Fruit fly (Drosophila melanogaster) whole organism, embryonic: Measurements from ENCODE around the gene CG3726.

Source experiments
- Bgb ChIP-seq: fragments of 200-800 bp; sonication (Bioruptor generic); IDR thresholded peaks from 2 replicates; pipeline ENCODE4 v1.3.6; 2022; ENCODE audit warnings: missing biosample characterization, missing genetic modification characterization; ENCODE audit not compliant: partially characterized antibody
- CG12769 ChIP-seq: fragments of 200-800 bp; sonication (Bioruptor generic); optimal IDR thresholded peaks from 2 replicates; lab custom pipeline; 2019; ENCODE audit warnings: missing biosample characterization, mild to moderate bottlenecking, missing genetic modification characterization, moderate library complexity
- CG12942 ChIP-seq: fragments of 200-800 bp; sonication (Bioruptor generic); optimal IDR thresholded peaks from 3 replicates; lab custom pipeline; 2016; ENCODE audit warnings: missing biosample characterization, missing genetic modification characterization
- CG13287 ChIP-seq: fragments of 200-800 bp; sonication (Bioruptor generic); IDR thresholded peaks from 2 replicates; pipeline ENCODE4 v1.3.6; 2022; ENCODE audit warnings: missing biosample characterization, missing genetic modification characterization; ENCODE audit not compliant: partially characterized antibody
- CG16779 ChIP-seq: fragments of 200-800 bp; sonication (Bioruptor generic); IDR thresholded peaks from 2 replicates; pipeline ENCODE4 v1.3.6; 2022; ENCODE audit warnings: missing biosample characterization, missing genetic modification characterization
- CG17328 ChIP-seq: fragments of 200-800 bp; sonication (Bioruptor generic); IDR thresholded peaks from 2 replicates; pipeline ENCODE4 v1.3.6; 2022; ENCODE audit warnings: missing biosample characterization, missing genetic modification characterization
- CG17359 ChIP-seq: fragments of 200-800 bp; sonication (Bioruptor generic); optimal IDR thresholded peaks from 3 replicates; lab custom pipeline; 2018; ENCODE audit warnings: missing biosample characterization, mild to moderate bottlenecking, missing genetic modification characterization, moderate library complexity
- CG17829 ChIP-seq: fragments of 200-800 bp; optimal IDR thresholded peaks from 2 replicates; lab custom pipeline; 2019; ENCODE audit warnings: missing biosample characterization, mild to moderate bottlenecking, missing genetic modification characterization, moderate library complexity
- CG3281 ChIP-seq: fragments of 200-800 bp; sonication (Bioruptor generic); optimal IDR thresholded peaks from 3 replicates; lab custom pipeline; 2017; ENCODE audit warnings: missing biosample characterization, mild to moderate bottlenecking, missing genetic modification characterization
- CG3407 ChIP-seq: fragments of 200-800 bp; sonication (Bioruptor generic); optimal IDR thresholded peaks from 2 replicates; lab custom pipeline; 2018; ENCODE audit warnings: missing biosample characterization, mild to moderate bottlenecking, missing genetic modification characterization
- CG3995 ChIP-seq: fragments of 200-800 bp; sonication (Bioruptor generic); optimal IDR thresholded peaks from 3 replicates; lab custom pipeline; 2016; ENCODE audit warnings: missing biosample characterization, missing genetic modification characterization
- CG4360 ChIP-seq: fragments of 200-800 bp; sonication (Bioruptor generic); IDR thresholded peaks from 2 replicates; pipeline ENCODE4 v1.3.6; 2022; ENCODE audit warnings: missing biosample characterization, missing genetic modification characterization
- CG4707 ChIP-seq: fragments of 200-800 bp; sonication (Bioruptor generic); optimal IDR thresholded peaks from 2 replicates; lab custom pipeline; 2018; ENCODE audit warnings: missing biosample characterization, mild to moderate bottlenecking, missing genetic modification characterization, moderate library complexity
- CG8290 ChIP-seq, 3 experiments: fragments of 200-800 bp; sonication (Bioruptor generic); optimal IDR thresholded peaks; 2 replicates each; lab custom pipeline; 2016 to 2019; ENCODE audit warnings: missing biosample characterization in 3 of 3, missing genetic modification characterization in 3 of 3, mild to moderate bottlenecking in 2 of 3, moderate library complexity in 1 of 3
- CG8359 ChIP-seq: fragments of 200-800 bp; sonication (Bioruptor generic); optimal IDR thresholded peaks from 2 replicates; lab custom pipeline; 2017; ENCODE audit warnings: missing biosample characterization, mild to moderate bottlenecking, missing genetic modification characterization, borderline replicate concordance
- CG9437 ChIP-seq: fragments of 200-800 bp; sonication (Bioruptor generic); optimal IDR thresholded peaks from 2 replicates; lab custom pipeline; 2018; ENCODE audit warnings: missing biosample characterization, mild to moderate bottlenecking, missing genetic modification characterization
- Deaf1 ChIP-seq: fragments of 200-800 bp; optimal IDR thresholded peaks from 3 replicates; lab custom pipeline; 2019; ENCODE audit warnings: missing biosample characterization, mild to moderate bottlenecking, missing genetic modification characterization, moderate library complexity
- Dll ChIP-seq: fragments of 200-800 bp; sonication (Bioruptor generic); IDR thresholded peaks from 4 replicates; pipeline ENCODE4 v1.3.6; 2022; ENCODE audit warnings: missing biosample characterization, missing genetic modification characterization; ENCODE audit not compliant: partially characterized antibody
- Dref ChIP-seq: fragments of 200-800 bp; sonication (Bioruptor generic); IDR thresholded peaks from 2 replicates; pipeline ENCODE4 v1.3.6; 2022; ENCODE audit warnings: missing biosample characterization, missing genetic modification characterization
- HLH3B ChIP-seq: fragments of 200-800 bp; sonication (Bioruptor generic); IDR thresholded peaks from 2 replicates; pipeline ENCODE4 v1.3.6; 2022; ENCODE audit warnings: missing biosample characterization, missing genetic modification characterization
- Mad ChIP-seq: fragments of 200-800 bp; sonication (Bioruptor generic); optimal IDR thresholded peaks from 2 replicates; lab custom pipeline; 2016; ENCODE audit warnings: missing biosample characterization, missing genetic modification characterization
- Nf-YB ChIP-seq: fragments of 200-800 bp; sonication (Bioruptor generic); optimal IDR thresholded peaks from 3 replicates; lab custom pipeline; 2019; ENCODE audit warnings: missing biosample characterization, mild to moderate bottlenecking, missing genetic modification characterization, moderate library complexity
- Sry-δ ChIP-seq: fragments of 200-800 bp; sonication (Bioruptor generic); optimal IDR thresholded peaks from 2 replicates; lab custom pipeline; 2016; ENCODE audit warnings: missing biosample characterization, missing genetic modification characterization
- Tbp ChIP-seq: fragments of >200 bp; optimal IDR thresholded peaks from 2 replicates; lab custom pipeline; 2018; ENCODE audit warnings: missing biosample characterization, missing genetic modification characterization
- Trl ChIP-seq, 3 experiments: fragments of >200 bp in 2 of 3; fragments of 200-800 bp in 1 of 3; sonication (Bioruptor generic) in 1 of 3; optimal IDR thresholded peaks; 2 replicates in 1 of 3; 3 replicates in 2 of 3; lab custom pipeline; 2016 to 2017; ENCODE audit warnings: missing biosample characterization in 1 of 3, missing genetic modification characterization in 1 of 3
- ac ChIP-seq: fragments of 200-800 bp; sonication (Bioruptor generic); optimal IDR thresholded peaks from 3 replicates; lab custom pipeline; 2017; ENCODE audit warnings: missing biosample characterization, mild to moderate bottlenecking, missing genetic modification characterization
- ara ChIP-seq: fragments of 200-800 bp; sonication (Bioruptor generic); IDR thresholded peaks from 2 replicates; pipeline ENCODE4 v1.3.6; 2022; ENCODE audit warnings: missing biosample characterization, missing genetic modification characterization
- br ChIP-seq: fragments of >200 bp; optimal IDR thresholded peaks from 2 replicates; lab custom pipeline; 2017
- crc ChIP-seq: fragments of 200-800 bp; sonication (Bioruptor generic); optimal IDR thresholded peaks from 2 replicates; lab custom pipeline; 2016; ENCODE audit warnings: missing biosample characterization, missing genetic modification characterization
- dati ChIP-seq: fragments of 200-800 bp; sonication (Bioruptor generic); IDR thresholded peaks from 2 replicates; pipeline ENCODE4 v1.3.6; 2022; ENCODE audit warnings: missing biosample characterization, missing genetic modification characterization
- en ChIP-seq: fragments of 200-800 bp; sonication (Bioruptor generic); optimal IDR thresholded peaks from 2 replicates; lab custom pipeline; 2016; ENCODE audit warnings: missing biosample characterization, missing genetic modification characterization
- fd64A ChIP-seq: fragments of 200-800 bp; sonication (Bioruptor generic); optimal IDR thresholded peaks from 3 replicates; lab custom pipeline; 2018; ENCODE audit warnings: missing biosample characterization, mild to moderate bottlenecking, missing genetic modification characterization
- fu2 ChIP-seq: fragments of 200-800 bp; sonication (Bioruptor generic); optimal IDR thresholded peaks from 2 replicates; lab custom pipeline; 2016; ENCODE audit warnings: missing biosample characterization, missing genetic modification characterization
- gfzf ChIP-seq: fragments of 200-800 bp; sonication (Bioruptor generic); optimal IDR thresholded peaks from 2 replicates; lab custom pipeline; 2016; ENCODE audit warnings: missing biosample characterization, mild to moderate bottlenecking, missing genetic modification characterization, moderate library complexity
- gsb-n ChIP-seq: fragments of 200-800 bp; sonication (Bioruptor generic); optimal IDR thresholded peaks from 3 replicates; lab custom pipeline; 2018; ENCODE audit warnings: missing biosample characterization, mild to moderate bottlenecking, missing genetic modification characterization
- hkb ChIP-seq, 2 experiments: fragments of 200-800 bp in 1 of 2; fragments of >200 bp in 1 of 2; sonication (Bioruptor generic) in 1 of 2; IDR thresholded peaks in 1 of 2; optimal IDR thresholded peaks in 1 of 2; 2 replicates each; pipeline versions ENCODE4 v1.3.6 to Lab custom; 2017 to 2022; ENCODE audit warnings: missing biosample characterization in 1 of 2, missing genetic modification characterization in 1 of 2
- knrl ChIP-seq: fragments of 200-800 bp; sonication (Bioruptor generic); IDR thresholded peaks from 3 replicates; pipeline ENCODE4 v1.3.6; 2022; ENCODE audit warnings: missing biosample characterization, missing genetic modification characterization; ENCODE audit not compliant: partially characterized antibody
- lbe ChIP-seq: fragments of 200-800 bp; sonication (Bioruptor generic); optimal IDR thresholded peaks from 2 replicates; lab custom pipeline; 2016; ENCODE audit warnings: missing biosample characterization, mild to moderate bottlenecking, missing genetic modification characterization
- lilli ChIP-seq: fragments of 200-800 bp; sonication (Bioruptor generic); optimal IDR thresholded peaks from 3 replicates; lab custom pipeline; 2016; ENCODE audit warnings: missing biosample characterization, missing genetic modification characterization
- otp ChIP-seq: fragments of 200-800 bp; sonication (Bioruptor generic); IDR thresholded peaks from 3 replicates; pipeline ENCODE4, ENCODE4 v1.3.6; 2022; ENCODE audit warnings: missing biosample characterization, missing genetic modification characterization
- pfk ChIP-seq: fragments of 200-800 bp; sonication (Bioruptor generic); optimal IDR thresholded peaks from 2 replicates; lab custom pipeline; 2018; ENCODE audit warnings: missing biosample characterization, mild to moderate bottlenecking, missing genetic modification characterization, moderate library complexity
- pnt ChIP-seq: fragments of 200-800 bp; sonication (Bioruptor generic); optimal IDR thresholded peaks from 3 replicates; lab custom pipeline; 2016; ENCODE audit warnings: missing biosample characterization, missing genetic modification characterization
- scrt ChIP-seq: fragments of 200-800 bp; sonication (Bioruptor generic); optimal IDR thresholded peaks from 2 replicates; lab custom pipeline; 2018; ENCODE audit warnings: missing biosample characterization, mild to moderate bottlenecking, missing genetic modification characterization, moderate library complexity
- slp2 ChIP-seq: fragments of 200-800 bp; sonication (Bioruptor generic); optimal IDR thresholded peaks from 2 replicates; lab custom pipeline; 2016; ENCODE audit warnings: missing biosample characterization, missing genetic modification characterization
- sob ChIP-seq: fragments of 200-800 bp; sonication (Bioruptor generic); IDR thresholded peaks from 2 replicates; pipeline ENCODE4 v1.3.6; 2022; ENCODE audit warnings: missing biosample characterization, missing genetic modification characterization
- tgo ChIP-seq: fragments of 200-800 bp; sonication (Bioruptor generic); IDR thresholded peaks from 3 replicates; pipeline ENCODE4 v1.3.6; 2022; ENCODE audit warnings: missing biosample characterization, missing genetic modification characterization
- ttk ChIP-seq: fragments of 200-800 bp; sonication (Bioruptor generic); IDR thresholded peaks from 2 replicates; pipeline ENCODE4 v2.1.2; 2022; ENCODE audit warnings: missing biosample characterization, missing genetic modification characterization
- unpg ChIP-seq: fragments of 200-800 bp; sonication (Bioruptor generic); optimal IDR thresholded peaks from 3 replicates; lab custom pipeline; 2018; ENCODE audit warnings: missing biosample characterization, mild to moderate bottlenecking, missing genetic modification characterization, moderate library complexity
- usp ChIP-seq: fragments of >200 bp; optimal IDR thresholded peaks from 2 replicates; lab custom pipeline; 2017; ENCODE audit warnings: missing biosample characterization, missing genetic modification characterization
- zen ChIP-seq: fragments of 200-800 bp; sonication (Bioruptor generic); optimal IDR thresholded peaks from 3 replicates; lab custom pipeline; 2018; ENCODE audit warnings: missing biosample characterization, mild to moderate bottlenecking, missing genetic modification characterization, moderate library complexity

The CG3726 gene

DNA sequence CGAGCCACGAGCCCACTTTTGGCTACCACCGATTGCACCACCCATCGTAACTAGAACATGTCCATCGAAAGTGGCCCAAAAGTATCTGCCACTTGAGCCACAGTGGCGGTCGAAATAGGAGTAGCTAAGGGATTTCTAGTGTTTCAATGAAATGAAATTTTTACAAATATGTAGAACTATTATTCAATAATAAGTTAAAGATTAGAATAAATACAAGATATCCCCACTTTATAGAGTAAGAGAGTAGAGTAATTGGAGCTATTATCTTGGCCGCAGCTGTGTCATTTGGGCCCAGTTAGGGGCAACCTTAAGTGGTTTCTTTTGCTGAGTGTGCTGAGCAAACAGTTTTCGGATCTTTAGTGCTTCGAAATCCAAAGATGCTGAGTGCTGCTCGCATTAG is 72.5 kb downstream of the CG3726 start (continued):
- TF ChIP-seq hkb (optimal IDR thresholded peaks at IDR 0.05; lab: Kevin White, UChicago): no peak
- TF ChIP-seq hkb (GFP tag; IDR thresholded peaks at IDR 0.05; lab: Robert Waterston, UW): peak; percentile 66
- TF ChIP-seq Deaf1: no peak
- no peak for TF ChIP-seq CG3995 (GFP tag; lab: Kevin White, UChicago)
- TF ChIP-seq Dll: no peak
- no peak for TF ChIP-seq CG3407 (GFP tag; lab: Kevin White, UChicago)
- no peak for TF ChIP-seq CG4707 (GFP tag; lab: Kevin White, UChicago)
- TF ChIP-seq lilli (GFP tag; lab: Kevin White, UChicago): peak; percentile 28
- TF ChIP-seq ttk (GFP tag; lab: Robert Waterston, UW): peak; percentile 46; the same call in 1 of the 2 replicates
- no peak for TF ChIP-seq fu2 (GFP tag; lab: Kevin White, UChicago)
- peak; percentile 42; the same call in 1 of the 3 replicates for TF ChIP-seq tgo (GFP tag; lab: Robert Waterston, UW)
- no peak for TF ChIP-seq br (lab: Kevin White, UChicago)
- TF ChIP-seq CG17829 (tag; lab: Kevin White, UChicago): peak; percentile 38
- no peak for TF ChIP-seq Nf-YB (GFP tag; lab: Kevin White, UChicago)
- no peak for TF ChIP-seq Dref
- TF ChIP-seq CG4360 (GFP tag; lab: Robert Waterston, UW): no peak
- no peak for TF ChIP-seq pnt (GFP tag; lab: Kevin White, UChicago)
- no peak for TF ChIP-seq scrt (GFP tag; lab: Kevin White, UChicago)
- TF ChIP-seq Trl (optimal IDR thresholded peaks at IDR 0.05; lab: Kevin White, UChicago): no peak
- TF ChIP-seq Trl (GFP tag; optimal IDR thresholded peaks at IDR 0.05; lab: Kevin White, UChicago): no peak
- no peak for TF ChIP-seq Mad (GFP tag; lab: Kevin White, UChicago)
- no peak for TF ChIP-seq dati
- TF ChIP-seq CG8359 (GFP tag; lab: Kevin White, UChicago): no peak
- TF ChIP-seq CG12769 (tag; lab: Kevin White, UChicago): peak; percentile 18
- peak; percentile 61 for TF ChIP-seq CG17359 (tag; lab: Kevin White, UChicago)
- TF ChIP-seq slp2: no peak
- no peak for TF ChIP-seq Tbp (GFP tag; lab: Kevin White, UChicago)
- no peak for TF ChIP-seq Sry-δ (GFP tag; lab: Kevin White, UChicago)
- no peak for TF ChIP-seq pfk (GFP tag; lab: Kevin White, UChicago)
- no peak for TF ChIP-seq en (GFP tag; lab: Kevin White, UChicago)
- peak; percentile 62 for TF ChIP-seq HLH3B (GFP tag; lab: Robert Waterston, UW)
- TF ChIP-seq zen (tag; lab: Kevin White, UChicago): no peak
- TF ChIP-seq ac (GFP tag; lab: Kevin White, UChicago): no peak
- TF ChIP-seq otp (GFP tag; lab: Robert Waterston, UW): peak; percentile 55; the same call in 1 of the 3 replicates
- no peak for TF ChIP-seq crc (GFP tag; lab: Kevin White, UChicago)
- TF ChIP-seq unpg (GFP tag; lab: Kevin White, UChicago): peak; percentile 65
- no peak for TF ChIP-seq knrl (GFP tag; lab: Robert Waterston, UW)
- TF ChIP-seq CG17328 (GFP tag; lab: Robert Waterston, UW): peak; percentile 48; the same call in 1 of the 2 replicates
- TF ChIP-seq fd64A (GFP tag; lab: Kevin White, UChicago): no peak
- no peak for TF ChIP-seq usp (GFP tag; lab: Kevin White, UChicago)
- TF ChIP-seq gfzf (GFP tag; lab: Kevin White, UChicago): no peak
- peak; percentile 61; the same call in 1 of the 2 replicates for TF ChIP-seq ara (GFP tag; lab: Robert Waterston, UW)
- TF ChIP-seq Bgb (GFP tag; lab: Robert Waterston, UW): no peak
- TF ChIP-seq CG16779 (GFP tag; lab: Robert Waterston, UW): no peak
- no peak for TF ChIP-seq lbe (GFP tag; lab: Kevin White, UChicago)
- peak; percentile 8 for TF ChIP-seq CG3281 (GFP tag; lab: Kevin White, UChicago)
- no peak for TF ChIP-seq CG8290 (GFP tag; optimal IDR thresholded peaks at IDR 0.05; lab: Kevin White, UChicago)
- peak in 1 of 2 experiments; percentile 40 for TF ChIP-seq CG8290 (tag; optimal IDR thresholded peaks at IDR 0.05; lab: Kevin White, UChicago)
- no peak for TF ChIP-seq CG12942 (GFP tag; lab: Kevin White, UChicago)
- TF ChIP-seq CG13287 (GFP tag; lab: Robert Waterston, UW): no peak
- no peak for TF ChIP-seq CG9437 (GFP tag; lab: Kevin White, UChicago)
- TF ChIP-seq sob (GFP tag; lab: Robert Waterston, UW): 0 out of 2 replicates have a peak, but pooled peaks have one; percentile 9
- TF ChIP-seq gsb-n: peak; percentile 9
